Fruit fly (Drosophila melanogaster): ENCODE measurements around the gene CG8478.

DNA sequence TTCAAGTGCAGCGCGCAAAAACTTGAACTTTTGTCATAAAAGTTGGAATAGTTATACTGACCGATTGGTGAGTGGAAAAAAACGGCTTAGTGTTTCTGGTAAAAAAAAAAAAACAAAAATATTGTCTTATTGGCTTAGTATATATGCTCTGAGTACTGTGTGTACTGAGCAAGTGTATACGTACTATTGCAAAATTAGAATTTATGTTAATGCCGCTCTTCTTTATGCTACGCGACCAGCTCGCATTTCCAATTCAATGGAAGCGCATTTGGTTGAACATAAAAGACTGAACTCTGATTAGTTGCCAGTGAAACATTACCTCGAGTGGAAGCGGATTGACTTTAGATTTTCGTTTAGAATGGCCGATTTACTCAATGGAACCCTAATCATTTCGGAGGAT is 49.0 kb downstream of the CG8478 start, which contains the start of gene CG8534:
- no peak for TF ChIP-seq D19B (GFP tag; optimal IDR thresholded peaks at IDR 0.05)
- no peak for TF ChIP-seq Hsf (GFP tag; optimal IDR thresholded peaks at IDR 0.05)
- TF ChIP-seq CG8089 (GFP tag; optimal IDR thresholded peaks at IDR 0.05): no peak
- TF ChIP-seq hbn (GFP tag; IDR thresholded peaks at IDR 0.05; ENCODE audit: partially characterized antibody): no peak
- TF ChIP-seq dati (GFP tag; IDR thresholded peaks at IDR 0.05): no peak
- no peak for TF ChIP-seq CG2202 (tag; optimal IDR thresholded peaks at IDR 0.05)
- TF ChIP-seq en (GFP tag; optimal IDR thresholded peaks at IDR 0.05): no peak
- TF ChIP-seq CG9215 (GFP tag; IDR thresholded peaks at IDR 0.05): no peak
- no peak for TF ChIP-seq Adf1 (GFP tag; IDR thresholded peaks at IDR 0.05)
- TF ChIP-seq Usf (GFP tag; optimal IDR thresholded peaks at IDR 0.05): no peak
- no peak for TF ChIP-seq pan (optimal IDR thresholded peaks at IDR 0.05)
- no peak for TF ChIP-seq pan (GFP tag; optimal IDR thresholded peaks at IDR 0.05 in 1 of 2, IDR thresholded peaks at IDR 0.05 in 1 of 2)
- TF ChIP-seq Xbp1 (GFP tag; optimal IDR thresholded peaks at IDR 0.05): no peak

All from whole organism, embryonic.